Fruit fly (Drosophila melanogaster) whole organism, embryonic: ENCODE data around the gene Sec13.

Experiments
- C15 ChIP-seq: fragments of 200-800 bp; sonication (Bioruptor generic); IDR thresholded peaks from 3 replicates; pipeline ENCODE4 v1.3.6; 2022; ENCODE audit warnings: missing biosample characterization, missing genetic modification characterization
- CG12071 ChIP-seq: fragments of 200-800 bp; sonication (Bioruptor generic); optimal IDR thresholded peaks from 3 replicates; lab custom pipeline; 2018; ENCODE audit warnings: missing biosample characterization, mild to moderate bottlenecking, missing genetic modification characterization
- CG1792 ChIP-seq: fragments of 200-800 bp; sonication (Bioruptor generic); optimal IDR thresholded peaks from 2 replicates; lab custom pipeline; 2016; ENCODE audit warnings: missing biosample characterization, missing genetic modification characterization
- CG3407 ChIP-seq: fragments of 200-800 bp; sonication (Bioruptor generic); optimal IDR thresholded peaks from 2 replicates; lab custom pipeline; 2018; ENCODE audit warnings: missing biosample characterization, mild to moderate bottlenecking, missing genetic modification characterization
- CG7372 ChIP-seq: fragments of 200-800 bp; sonication (Bioruptor generic); IDR thresholded peaks from 2 replicates; pipeline ENCODE4 v1.3.6; 2022; ENCODE audit warnings: missing biosample characterization, missing genetic modification characterization
- Kr ChIP-seq: fragments of 200-800 bp; sonication (Bioruptor generic); optimal IDR thresholded peaks from 2 replicates; lab custom pipeline; 2017; ENCODE audit warnings: missing biosample characterization, mild to moderate bottlenecking, missing genetic modification characterization
- Spps ChIP-seq: fragments of 200-800 bp; sonication (Bioruptor generic); optimal IDR thresholded peaks from 2 replicates; lab custom pipeline; 2018; ENCODE audit warnings: missing biosample characterization, mild to moderate bottlenecking, missing genetic modification characterization
- ase ChIP-seq: fragments of 200-800 bp; sonication (Bioruptor generic); IDR thresholded peaks from 3 replicates; pipeline ENCODE4 v1.3.6; 2022; ENCODE audit warnings: missing biosample characterization, missing genetic modification characterization
- crc ChIP-seq: fragments of 200-800 bp; sonication (Bioruptor generic); optimal IDR thresholded peaks from 2 replicates; lab custom pipeline; 2016; ENCODE audit warnings: missing biosample characterization, missing genetic modification characterization
- fd96Cb ChIP-seq: fragments of 200-800 bp; sonication (Bioruptor generic); optimal IDR thresholded peaks from 2 replicates; lab custom pipeline; 2018; ENCODE audit warnings: missing biosample characterization, mild to moderate bottlenecking, missing genetic modification characterization, moderate library complexity
- h ChIP-seq: fragments of >200 bp; optimal IDR thresholded peaks from 2 replicates; lab custom pipeline; 2017
- mld ChIP-seq: fragments of 200-800 bp; sonication (Bioruptor generic); IDR thresholded peaks from 3 replicates; pipeline ENCODE4 v1.3.6; 2022; ENCODE audit warnings: missing biosample characterization, missing genetic modification characterization; ENCODE audit not compliant: partially characterized antibody
- wor ChIP-seq: fragments of 200-800 bp; sonication (Bioruptor generic); IDR thresholded peaks from 2 replicates; pipeline ENCODE4 v1.3.6; 2022; ENCODE audit warnings: missing biosample characterization, missing genetic modification characterization

- TF ChIP-seq Spps (tag; lab: Kevin White, UChicago), result no peak
- TF ChIP-seq CG3407 (GFP tag; lab: Kevin White, UChicago), result no peak
- TF ChIP-seq C15 (GFP tag; lab: Robert Waterston, UW), result no peak
- TF ChIP-seq crc (GFP tag; lab: Kevin White, UChicago), result no peak
- peak; percentile 56; the same call in 1 of the 3 replicates for TF ChIP-seq ase
- 0 out of 2 replicates have a peak, but pooled peaks have one; percentile 35 for TF ChIP-seq CG7372 (GFP tag; lab: Robert Waterston, UW)
- no peak for TF ChIP-seq CG12071
- no peak for TF ChIP-seq wor
- peak; percentile 86 for TF ChIP-seq mld (GFP tag; lab: Robert Waterston, UW)
- no peak for TF ChIP-seq CG1792
- TF ChIP-seq fd96Cb (tag; lab: Kevin White, UChicago), result peak; percentile 46
- no peak for TF ChIP-seq h (lab: Kevin White, UChicago)
- TF ChIP-seq Kr (GFP tag; lab: Kevin White, UChicago), result no peak
Measured at dm6 chr3R:23355829-23356738, at the start of gene Sec13, which contains the start of gene ATPsynCF6.
